Worm (Caenorhabditis elegans): Measurements from ENCODE around the gene F54D10.4.

Gene F54D10.4

DNA sequence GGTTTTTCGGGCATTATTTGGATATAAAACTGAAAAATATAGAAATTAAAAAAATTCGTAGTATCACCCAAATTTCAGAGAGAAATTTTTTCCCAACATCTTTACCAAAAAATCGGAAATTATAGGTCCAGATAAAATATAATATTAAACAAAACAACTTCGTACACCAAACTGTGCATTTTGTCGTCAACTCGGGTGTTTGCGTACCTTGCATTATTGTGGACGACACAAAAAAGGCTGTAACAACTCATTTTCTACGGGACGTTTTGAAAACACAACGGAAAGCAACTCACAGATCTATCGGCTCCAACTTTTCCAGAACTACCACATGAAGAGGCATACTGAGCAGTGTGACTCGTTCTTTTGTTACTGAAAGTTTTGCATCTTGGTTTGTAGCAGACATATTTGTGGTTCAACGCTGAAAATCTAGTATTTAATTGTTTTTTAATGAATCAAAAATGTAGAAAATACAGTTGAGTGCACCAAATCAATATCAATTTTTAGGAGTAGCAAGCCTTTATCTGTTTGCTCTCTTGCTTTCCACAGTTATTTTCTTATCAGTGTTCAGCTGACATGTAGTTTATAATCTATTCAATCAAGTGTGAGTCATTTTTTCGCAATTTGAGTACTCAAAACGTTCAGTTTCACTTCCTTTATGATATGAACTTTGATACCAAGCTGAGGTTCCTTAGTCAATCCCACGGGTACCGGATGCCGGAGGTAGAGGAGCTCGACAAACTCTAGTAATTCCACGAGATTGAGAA, 8.8 kb upstream of the F54D10.4 start:
- TF ChIP-seq mep-1 (tag; optimal IDR thresholded peaks at IDR 0.05) (no peak), sptf-1 (tag; optimal IDR thresholded peaks at IDR 0.05) (no peak), nhr-2 (tag; optimal IDR thresholded peaks at IDR 0.05) (no peak), sem-2 (GFP tag; optimal IDR thresholded peaks at IDR 0.05) (no peak), mab-5 (tag; optimal IDR thresholded peaks at IDR 0.05) (no peak), lsy-2 (tag; optimal IDR thresholded peaks at IDR 0.05) (no peak), ztf-11 (tag; optimal IDR thresholded peaks at IDR 0.05) (no peak)

DNA sequence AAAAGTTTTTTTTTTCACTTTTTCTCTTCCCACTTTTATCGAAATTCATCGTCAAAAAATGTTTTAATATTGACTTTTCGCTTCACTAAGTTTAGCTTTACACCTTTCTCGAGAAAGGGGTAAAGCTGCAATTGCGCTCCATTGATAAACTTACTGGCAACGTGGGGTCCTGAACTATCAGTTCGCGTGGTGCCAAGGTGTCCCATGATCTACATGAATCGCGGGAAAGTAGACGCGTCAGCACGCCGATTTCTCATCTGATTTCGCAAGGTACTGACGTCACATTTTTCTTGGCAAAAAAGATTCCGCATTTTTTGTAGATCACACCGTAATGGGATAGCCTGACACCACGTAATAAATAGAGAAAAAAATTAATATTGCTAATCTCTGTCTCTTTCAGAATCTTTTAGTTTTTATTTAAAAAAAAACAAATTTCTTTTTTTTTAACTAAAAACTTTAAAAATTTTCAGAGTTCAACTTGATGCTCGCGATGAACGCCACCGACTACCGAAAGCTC, 5.0 kb upstream of the F54D10.4 start, which contains the start of gene lido-15:
TSS of gene lido-15 (plus strand) at position 467 of the 517 bp plus-strand sequence.
- TF ChIP-seq nhr-237 (tag; optimal IDR thresholded peaks at IDR 0.05) (no peak), elt-1 (tag; optimal IDR thresholded peaks at IDR 0.05; ENCODE audit: borderline replicate concordance, insufficient read depth) (no peak), M03D4.4 (tag; optimal IDR thresholded peaks at IDR 0.05) (no peak), mab-5 (tag; optimal IDR thresholded peaks at IDR 0.05) (no peak), nhr-76 (tag; optimal IDR thresholded peaks at IDR 0.05) (no peak), ceh-43 (GFP tag; optimal IDR thresholded peaks at IDR 0.05) (no peak), ztf-11 (tag; optimal IDR thresholded peaks at IDR 0.05) (no peak), drap-1 (GFP tag; optimal IDR thresholded peaks at IDR 0.05) (no peak), unc-62 (GFP tag; optimal IDR thresholded peaks at IDR 0.05) (no peak), cnd-1 (tag; optimal IDR thresholded peaks at IDR 0.05) (no peak), pha-4 (tag; optimal IDR thresholded peaks at IDR 0.05) (no peak)

- no peak for TF ChIP-seq cnd-1 (tag; optimal IDR thresholded peaks at IDR 0.05)
- peak; percentile 7 for TF ChIP-seq ces-1 (GFP tag; optimal IDR thresholded peaks at IDR 0.05)
- TF ChIP-seq nhr-76 (tag; optimal IDR thresholded peaks at IDR 0.05), result no peak
- no peak for TF ChIP-seq ztf-11 (tag; optimal IDR thresholded peaks at IDR 0.05)
- no peak for TF ChIP-seq ceh-83 (GFP tag; optimal IDR thresholded peaks at IDR 0.05)
- TF ChIP-seq nhr-2 (tag; optimal IDR thresholded peaks at IDR 0.05), result no peak
- no peak for TF ChIP-seq hlh-1 (tag; optimal IDR thresholded peaks at IDR 0.05)
- no peak for TF ChIP-seq elt-1 (tag; optimal IDR thresholded peaks at IDR 0.05; ENCODE audit: borderline replicate concordance, insufficient read depth)
- no peak for TF ChIP-seq nhr-12 (tag; optimal IDR thresholded peaks at IDR 0.05)
- no peak for TF ChIP-seq sptf-1 (tag; optimal IDR thresholded peaks at IDR 0.05)
- no peak for TF ChIP-seq lin-32 (GFP tag; optimal IDR thresholded peaks at IDR 0.05)
- no peak for TF ChIP-seq drap-1 (GFP tag; optimal IDR thresholded peaks at IDR 0.05)
- no peak for TF ChIP-seq blmp-1 (tag; optimal IDR thresholded peaks at IDR 0.05)
- no peak for TF ChIP-seq mls-2 (tag; optimal IDR thresholded peaks at IDR 0.05)
- no peak for TF ChIP-seq zip-8 (tag; optimal IDR thresholded peaks at IDR 0.05)
- TF ChIP-seq unc-62 (GFP tag; optimal IDR thresholded peaks at IDR 0.05), result peak; percentile 38
- TF ChIP-seq unc-39 (tag; optimal IDR thresholded peaks at IDR 0.05), result no peak
- TF ChIP-seq mep-1 (tag; optimal IDR thresholded peaks at IDR 0.05), result no peak
- no peak for TF ChIP-seq lsy-2 (tag; optimal IDR thresholded peaks at IDR 0.05)
- TF ChIP-seq snpc-4 (tag; optimal IDR thresholded peaks at IDR 0.05), result no peak
- no peak for TF ChIP-seq mab-5 (tag; optimal IDR thresholded peaks at IDR 0.05)
- TF ChIP-seq pha-4 (tag; optimal IDR thresholded peaks at IDR 0.05), result peak; percentile 17
Observed at ce11 chrII:3810550-3810949, 3.7 kb upstream of the F54D10.4 start.

ce11 chrII:3808643-3809042, 1.8 kb upstream of the F54D10.4 start:
- TF ChIP-seq zip-8 (tag; optimal IDR thresholded peaks at IDR 0.05) (no peak), ceh-39 (tag; optimal IDR thresholded peaks at IDR 0.05) (no peak), ham-2 (GFP tag; optimal IDR thresholded peaks at IDR 0.05) (no peak), sem-2 (GFP tag; optimal IDR thresholded peaks at IDR 0.05) (no peak), pha-4 (tag; optimal IDR thresholded peaks at IDR 0.05) (no peak), sptf-1 (tag; optimal IDR thresholded peaks at IDR 0.05) (no peak), nhr-2 (tag; optimal IDR thresholded peaks at IDR 0.05) (no peak), nhr-28 (tag; optimal IDR thresholded peaks at IDR 0.05) (no peak), bed-3 (GFP tag; optimal IDR thresholded peaks at IDR 0.05) (no peak), ceh-43 (GFP tag; optimal IDR thresholded peaks at IDR 0.05) (no peak), ces-1 (GFP tag; optimal IDR thresholded peaks at IDR 0.05) (no peak), snpc-4 (tag; optimal IDR thresholded peaks at IDR 0.05) (no peak), drap-1 (GFP tag; optimal IDR thresholded peaks at IDR 0.05) (no peak), ztf-11 (tag; optimal IDR thresholded peaks at IDR 0.05) (no peak), lin-13 (tag; optimal IDR thresholded peaks at IDR 0.05) (no peak), unc-62 (GFP tag; optimal IDR thresholded peaks at IDR 0.05) (no peak)
